Fruit fly (Drosophila melanogaster): ENCODE measurements around the gene hng3.

The hng3 gene

dm6 chr3L:735948-736347 is 19.3 kb downstream of the hng3 start (continued):
- TF ChIP-seq CG6163 (GFP tag; IDR thresholded peaks at IDR 0.05) (peak; percentile 82), OdsH (GFP tag; optimal IDR thresholded peaks at IDR 0.05) (peak; percentile 71), Ets21C (GFP tag; optimal IDR thresholded peaks at IDR 0.05) (peak; percentile 44), salr (GFP tag; optimal IDR thresholded peaks at IDR 0.05) (peak in 1 of 2 experiments; percentile 59), CG11762 (GFP tag; optimal IDR thresholded peaks at IDR 0.05; ENCODE audit: insufficient read depth) (peak; percentile 44), CG1621 (tag; optimal IDR thresholded peaks at IDR 0.05) (peak; percentile 74), CG15336 (GFP tag; IDR thresholded peaks at IDR 0.05) (peak; percentile 60), fkh (GFP tag; optimal IDR thresholded peaks at IDR 0.05) (no peak), Gug (GFP tag; IDR thresholded peaks at IDR 0.05) (peak; percentile 39; the same call in 1 of the 2 replicates), CG11294 (GFP tag; IDR thresholded peaks at IDR 0.05) (peak; percentile 13; the same call in 1 of the 2 replicates), Eip78C (GFP tag) (peak; percentile 90), eg (GFP tag; IDR thresholded peaks at IDR 0.05) (peak; percentile 68; the same call in 1 of the 3 replicates), topi (GFP tag; optimal IDR thresholded peaks at IDR 0.05) (peak; percentile 62), Met (GFP tag; optimal IDR thresholded peaks at IDR 0.05) (peak; percentile 64), CG31627 (GFP tag; optimal IDR thresholded peaks at IDR 0.05) (peak; percentile 56), svp (GFP tag) (peak; percentile 72), esn (GFP tag; optimal IDR thresholded peaks at IDR 0.05) (peak; percentile 68), CG7368 (GFP tag; optimal IDR thresholded peaks at IDR 0.05) (peak; percentile 29), CG16779 (tag; optimal IDR thresholded peaks at IDR 0.05) (no peak), CG9139 (GFP tag; optimal IDR thresholded peaks at IDR 0.05) (peak; percentile 41), fd59A (GFP tag; optimal IDR thresholded peaks at IDR 0.05) (peak; percentile 75), Lpt (GFP tag; optimal IDR thresholded peaks at IDR 0.05) (peak; percentile 30), CG3032 (tag; optimal IDR thresholded peaks at IDR 0.05) (peak; percentile 82), pdm3 (GFP tag; optimal IDR thresholded peaks at IDR 0.05) (peak; percentile 54), Sox102F (GFP tag; optimal IDR thresholded peaks at IDR 0.05) (peak; percentile 5), Blimp-1 (GFP tag; optimal IDR thresholded peaks at IDR 0.05) (no peak), acj6 (GFP tag; optimal IDR thresholded peaks at IDR 0.05) (peak; percentile 71), CG6276 (GFP tag; optimal IDR thresholded peaks at IDR 0.05) (peak; percentile 5), vri (GFP tag; optimal IDR thresholded peaks at IDR 0.05) (peak; percentile 24), cyc (GFP tag; optimal IDR thresholded peaks at IDR 0.05) (peak; percentile 56), CG8632 (GFP tag; optimal IDR thresholded peaks at IDR 0.05) (peak; percentile 38), net (GFP tag; optimal IDR thresholded peaks at IDR 0.05) (peak; percentile 47), Hr38 (GFP tag; optimal IDR thresholded peaks at IDR 0.05) (no peak), CG4318 (GFP tag; optimal IDR thresholded peaks at IDR 0.05) (no peak), fd85E (GFP tag; optimal IDR thresholded peaks at IDR 0.05) (no peak), CG6792 (GFP tag; optimal IDR thresholded peaks at IDR 0.05) (peak; percentile 62)

- no peak for TF ChIP-seq Eip75B (GFP tag; optimal IDR thresholded peaks at IDR 0.05)
- no peak for TF ChIP-seq CG4318 (GFP tag; optimal IDR thresholded peaks at IDR 0.05)
- TF ChIP-seq topi (GFP tag; optimal IDR thresholded peaks at IDR 0.05) = no peak
- TF ChIP-seq CG31627 (GFP tag; optimal IDR thresholded peaks at IDR 0.05) = no peak
- no peak for TF ChIP-seq CG6854 (GFP tag; optimal IDR thresholded peaks at IDR 0.05)
- no peak for TF ChIP-seq CG34406 (GFP tag; optimal IDR thresholded peaks at IDR 0.05)
- no peak for TF ChIP-seq dac (GFP tag; optimal IDR thresholded peaks at IDR 0.05)
Measured at dm6 chr3L:735315-735714, 20.0 kb downstream of the hng3 start.

All from whole organism, prepupa.